Fruit fly (Drosophila melanogaster): ENCODE data around the gene CCT2.

The CCT2 gene

dm6 chrX:9048385-9048750 lies 40.9 kb upstream of the CCT2 start (continued):
- TF ChIP-seq Bgb (GFP tag; IDR thresholded peaks at IDR 0.05; ENCODE audit: partially characterized antibody) (no peak), sc (optimal IDR thresholded peaks at IDR 0.05) (no peak), sc (GFP tag; optimal IDR thresholded peaks at IDR 0.05) (peak; percentile 33), nmo (GFP tag; optimal IDR thresholded peaks at IDR 0.05) (no peak), CG4707 (GFP tag; optimal IDR thresholded peaks at IDR 0.05) (no peak), chinmo (GFP tag; IDR thresholded peaks at IDR 0.05; ENCODE audit: partially characterized antibody) (no peak), CG14710 (tag; optimal IDR thresholded peaks at IDR 0.05) (peak; percentile 6), CG6683 (GFP tag; optimal IDR thresholded peaks at IDR 0.05) (no peak), CG1602 (GFP tag; optimal IDR thresholded peaks at IDR 0.05) (no peak), jigr1 (GFP tag; IDR thresholded peaks at IDR 0.05) (no peak), odd (GFP tag; optimal IDR thresholded peaks at IDR 0.05) (no peak), CG34224 (GFP tag; IDR thresholded peaks at IDR 0.05; ENCODE audit: partially characterized antibody) (no peak), CG6272 (GFP tag; IDR thresholded peaks at IDR 0.05) (no peak), CG7556 (GFP tag; optimal IDR thresholded peaks at IDR 0.05) (no peak), danr (GFP tag; IDR thresholded peaks at IDR 0.05) (no peak), CG30020 (tag; optimal IDR thresholded peaks at IDR 0.05) (no peak), bbx (GFP tag; IDR thresholded peaks at IDR 0.05; ENCODE audit: partially characterized antibody) (no peak), knrl (GFP tag; IDR thresholded peaks at IDR 0.05; ENCODE audit: partially characterized antibody) (no peak), CG8478 (optimal IDR thresholded peaks at IDR 0.05) (no peak), Asciz (GFP tag; optimal IDR thresholded peaks at IDR 0.05) (no peak), CG10147 (GFP tag; optimal IDR thresholded peaks at IDR 0.05) (no peak), kni (GFP tag; optimal IDR thresholded peaks at IDR 0.05) (peak; percentile 75), seq (GFP tag; IDR thresholded peaks at IDR 0.05) (no peak), CG7928 (GFP tag; optimal IDR thresholded peaks at IDR 0.05) (no peak), NC2β (GFP tag; optimal IDR thresholded peaks at IDR 0.05) (no peak), CG34422 (GFP tag; IDR thresholded peaks at IDR 0.05) (no peak), crc (GFP tag; optimal IDR thresholded peaks at IDR 0.05) (no peak), CG8944 (GFP tag; optimal IDR thresholded peaks at IDR 0.05) (no peak), CG2120 (GFP tag; optimal IDR thresholded peaks at IDR 0.05) (no peak), dpn (GFP tag; optimal IDR thresholded peaks at IDR 0.05) (no peak), ERR (GFP tag; optimal IDR thresholded peaks at IDR 0.05) (no peak), lilli (GFP tag; optimal IDR thresholded peaks at IDR 0.05) (no peak), twi (tag; optimal IDR thresholded peaks at IDR 0.05) (no peak)

dm6 chrX:9048941-9049340 lies 40.4 kb upstream of the CCT2 start:
- TF ChIP-seq Trl (optimal IDR thresholded peaks at IDR 0.05), result peak; percentile 6 to 53
- TF ChIP-seq Trl (GFP tag; optimal IDR thresholded peaks at IDR 0.05), result no peak
- peak; percentile 69 for TF ChIP-seq CG4360 (GFP tag; IDR thresholded peaks at IDR 0.05)
- TF ChIP-seq kah (GFP tag; optimal IDR thresholded peaks at IDR 0.05), result peak; percentile 31
- TF ChIP-seq Drgx (GFP tag; IDR thresholded peaks at IDR 0.05), result no peak
- peak; percentile 69 for TF ChIP-seq Blimp-1 (GFP tag; optimal IDR thresholded peaks at IDR 0.05)
- TF ChIP-seq cg (GFP tag; optimal IDR thresholded peaks at IDR 0.05), result peak; percentile 32
- no peak for TF ChIP-seq CG1024 (GFP tag; IDR thresholded peaks at IDR 0.05)
- TF ChIP-seq CG17612 (GFP tag; IDR thresholded peaks at IDR 0.05), result no peak
- peak; percentile 42 for TF ChIP-seq crol (GFP tag; IDR thresholded peaks at IDR 0.05)
